Worm (Caenorhabditis elegans) whole organism, L4/young adult: Measurements from ENCODE around the gene del-9.

Experiments
- W03F9.2 ChIP-seq: fragments of 150-350 bp; optimal IDR thresholded peaks from 2 replicates; lab custom pipeline; 2014; ENCODE audit warnings: missing biosample characterization, missing genetic modification characterization
- dao-5 ChIP-seq: sonication (generic microtip); optimal IDR thresholded peaks from 2 replicates; lab custom pipeline; 2016; ENCODE audit warnings: missing genotype, missing genetic modification characterization, moderate library complexity, missing compliant biosample characterization
- him-1 ChIP-seq: sonication (generic microtip); optimal IDR thresholded peaks from 2 replicates; lab custom pipeline; 2016; ENCODE audit warnings: missing genotype, missing genetic modification reagents, missing genetic modification characterization, missing compliant biosample characterization

DNA sequence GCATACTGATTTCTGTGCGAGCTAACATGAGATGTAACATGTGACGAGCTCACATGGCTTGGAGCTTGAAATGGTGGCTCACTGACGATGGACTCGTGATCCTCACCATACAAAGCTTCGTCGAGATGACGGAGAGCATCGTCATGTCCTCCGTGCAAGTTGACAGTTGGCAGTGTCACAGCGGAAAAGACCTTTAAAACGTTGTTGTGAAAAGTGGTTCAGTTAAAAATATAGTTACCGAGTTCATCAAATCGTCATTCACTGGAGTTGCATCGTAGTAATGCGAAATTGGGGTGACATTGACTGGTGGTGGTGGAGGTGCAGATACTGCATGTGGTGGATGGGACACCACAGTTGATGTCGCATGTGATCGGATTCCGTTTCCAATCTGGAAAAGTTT is 6.7 kb downstream of the del-9 start:
- TF ChIP-seq him-1 (tag; lab: Kevin White, UChicago) (no peak), dao-5 (no peak), W03F9.2 (no peak)
